Worm (Caenorhabditis elegans) whole organism, mixed stage, embryonic: ENCODE measurements around the gene srh-195.
"Not testable (repeated sequence)": the region's sequence is repeated elsewhere in the genome, so short reads cannot be mapped to it uniquely, and the experiment has no call there.

Experiments
- ceh-39 ChIP-seq: fragments of 150-350 bp; optimal IDR thresholded peaks from 2 replicates; lab custom pipeline; 2014; ENCODE audit warnings: missing biosample characterization, missing genetic modification characterization
- hlh-1 ChIP-seq: fragments of 150-350 bp; optimal IDR thresholded peaks from 2 replicates; lab custom pipeline; 2014; ENCODE audit warnings: missing biosample characterization, missing genetic modification reagents, missing genetic modification characterization
- lin-32 ChIP-seq: fragments of 200-800 bp; sonication (Bioruptor generic); optimal IDR thresholded peaks from 2 replicates; lab custom pipeline; 2018; ENCODE audit warnings: mild to moderate bottlenecking, missing genetic modification characterization, missing compliant biosample characterization
- mls-2 ChIP-seq: sonication (generic microtip); optimal IDR thresholded peaks from 2 replicates; lab custom pipeline; 2016; ENCODE audit warnings: mild to moderate bottlenecking, missing genetic modification characterization, moderate library complexity, missing compliant biosample characterization
- snpc-4 ChIP-seq: fragments of 150-350 bp; optimal IDR thresholded peaks from 2 replicates; lab custom pipeline; 2014; ENCODE audit warnings: missing biosample characterization, missing genetic modification characterization
- sptf-1 ChIP-seq: sonication (generic microtip); optimal IDR thresholded peaks from 2 replicates; lab custom pipeline; 2017; ENCODE audit warnings: mild to moderate bottlenecking, missing genetic modification characterization, moderate library complexity, missing compliant biosample characterization
- unc-120 ChIP-seq: sonication (generic microtip); optimal IDR thresholded peaks from 2 replicates; lab custom pipeline; 2017; ENCODE audit warnings: missing genetic modification characterization, missing compliant biosample characterization; ENCODE audit not compliant: poor library complexity, severe bottlenecking

srh-195 gene

DNA sequence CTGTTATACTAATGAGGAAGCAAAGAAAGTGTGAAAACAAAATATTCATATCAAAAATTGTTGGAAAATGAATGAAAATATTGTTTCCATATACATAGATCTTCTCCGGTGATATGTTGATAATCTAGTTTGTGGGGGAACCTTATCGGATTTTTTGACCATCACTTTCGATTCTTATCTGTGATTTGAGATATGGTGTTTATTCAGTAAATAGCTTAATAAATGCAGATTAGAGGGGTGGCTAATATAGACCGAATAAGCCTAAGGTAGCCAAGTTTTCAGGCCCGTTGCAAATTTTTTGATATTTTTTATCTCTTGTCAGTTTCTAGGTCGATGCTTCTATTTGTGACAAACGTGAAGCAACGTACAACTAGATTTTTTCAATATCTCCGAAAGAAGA lies 45.3 kb downstream of the srh-195 start, which contains the start of gene F07E5.7:
Gene F07E5.7 (minus strand): TSS at position 101 of the 400 bp plus-strand sequence.
- TF ChIP-seq mls-2 (tag; lab: Kevin White, UChicago) (no peak), ceh-39 (no peak), unc-120 (tag; lab: Kevin White, UChicago) (no peak), sptf-1 (tag; lab: Kevin White, UChicago) (no peak), snpc-4 (tag; lab: Kevin White, UChicago) (no peak)

ce11 chrII:2067451-2068021 lies 49.2 kb downstream of the srh-195 start, which contains the start of gene F07E5.12:
Gene F07E5.12 (plus strand): TSS chrII:2067971.
- TF ChIP-seq unc-120 (tag; lab: Kevin White, UChicago); lin-32 (GFP tag; lab: Kevin White, UChicago); hlh-1 (tag; lab: Kevin White, UChicago): not testable (repeated sequence)
- TF ChIP-seq, all 35 proteins: peak for 0; not testable (repeated sequence) for 35
